Worm (Caenorhabditis elegans) whole organism, young adult: ENCODE data around the gene C08D8.7.

Source experiments
- B0336.3 ChIP-seq: fragments of 200-800 bp; sonication (Bioruptor generic); IDR thresholded peaks from 2 replicates; pipeline ENCODE4 v1.3.6; 2022; ENCODE audit warnings: missing genetic modification characterization, missing compliant biosample characterization
- D2030.7 ChIP-seq: fragments of 200-800 bp; sonication (Bioruptor generic); IDR thresholded peaks from 2 replicates; pipeline ENCODE4 v1.3.6; 2022; ENCODE audit warnings: missing genetic modification reagents, missing genetic modification characterization, missing compliant biosample characterization
- F39B2.1 ChIP-seq: fragments of 200-800 bp; sonication (Bioruptor generic); IDR thresholded peaks from 2 replicates; pipeline ENCODE4 v1.3.6; 2022; ENCODE audit warnings: missing genetic modification reagents, missing genetic modification characterization, missing compliant biosample characterization
- F55B11.4 ChIP-seq: sonication (generic microtip); optimal IDR thresholded peaks from 2 replicates; lab custom pipeline; 2016; ENCODE audit warnings: missing compliant biosample characterization, missing genetic modification characterization, borderline replicate concordance; ENCODE audit not compliant: insufficient read depth
- F57A8.1 ChIP-seq: fragments of 200-800 bp; sonication (Bioruptor generic); optimal IDR thresholded peaks from 2 replicates; lab custom pipeline; 2018; ENCODE audit warnings: mild to moderate bottlenecking, missing genetic modification characterization, moderate library complexity, missing compliant biosample characterization
- Y53F4B.3 ChIP-seq: fragments of 200-800 bp; sonication (Bioruptor generic); IDR thresholded peaks from 2 replicates; pipeline ENCODE4 v1.3.6; 2022; ENCODE audit warnings: missing genetic modification reagents, missing genetic modification characterization, missing compliant biosample characterization
- Y53G8AR.9 ChIP-seq: fragments of 200-800 bp; sonication (Bioruptor generic); conservative IDR thresholded peaks from 2 replicates; pipeline ENCODE4 v1.3.6; 2022; ENCODE audit warnings: missing genetic modification reagents, missing genetic modification characterization, missing compliant biosample characterization
- Y56A3A.18 ChIP-seq: fragments of 200-800 bp; sonication (Bioruptor generic); IDR thresholded peaks from 2 replicates; pipeline ENCODE4 v1.3.6; 2022; ENCODE audit warnings: missing genetic modification reagents, missing genetic modification characterization, missing compliant biosample characterization
- Y79H2A.3 ChIP-seq: fragments of 200-800 bp; sonication (Bioruptor generic); conservative IDR thresholded peaks from 2 replicates; pipeline ENCODE4 v1.3.6; 2022; ENCODE audit warnings: missing genetic modification reagents, missing genetic modification characterization, missing compliant biosample characterization
- attf-3 ChIP-seq: fragments of 200-800 bp; sonication (Bioruptor generic); conservative IDR thresholded peaks from 2 replicates; pipeline ENCODE4 v1.3.6; 2022; ENCODE audit warnings: missing genetic modification reagents, missing genetic modification characterization, missing compliant biosample characterization
- attf-5 ChIP-seq: fragments of 200-800 bp; sonication (Bioruptor generic); optimal IDR thresholded peaks from 2 replicates; lab custom pipeline; 2018; ENCODE audit warnings: mild to moderate bottlenecking, missing genetic modification characterization, missing compliant biosample characterization
- attf-6 ChIP-seq: fragments of 200-800 bp; sonication (Bioruptor generic); IDR thresholded peaks from 2 replicates; pipeline ENCODE4 v1.3.6; 2022; ENCODE audit warnings: missing genetic modification reagents, missing genetic modification characterization, missing compliant biosample characterization
- bed-1 ChIP-seq: fragments of 200-800 bp; sonication (Bioruptor generic); IDR thresholded peaks from 2 replicates; pipeline ENCODE4 v1.3.6; 2022; ENCODE audit warnings: missing genetic modification reagents, missing genetic modification characterization, missing compliant biosample characterization
- cebp-1 ChIP-seq, 2 experiments: fragments of 200-800 bp in 1 of 2; sonication (Bioruptor generic) in 1 of 2; sonication (generic microtip) in 1 of 2; IDR thresholded peaks in 1 of 2; optimal IDR thresholded peaks in 1 of 2; 2 replicates each; pipeline versions ENCODE4 v1.3.6 to Lab custom; 2017 to 2022; ENCODE audit warnings: missing compliant biosample characterization in 2 of 2, missing genetic modification characterization in 2 of 2, mild to moderate bottlenecking in 1 of 2, missing genetic modification reagents in 1 of 2, moderate library complexity in 1 of 2
- cebp-2 ChIP-seq: fragments of 200-800 bp; sonication (Bioruptor generic); IDR thresholded peaks from 2 replicates; pipeline ENCODE4 v1.3.6; 2022; ENCODE audit warnings: missing genetic modification characterization, missing compliant biosample characterization
- ceh-27 ChIP-seq: fragments of 200-800 bp; sonication (Bioruptor generic); optimal IDR thresholded peaks from 2 replicates; lab custom pipeline; 2018; ENCODE audit warnings: mild to moderate bottlenecking, missing genetic modification characterization, moderate library complexity, missing compliant biosample characterization
- ceh-40 ChIP-seq: fragments of 200-800 bp; sonication (Bioruptor generic); IDR thresholded peaks from 2 replicates; pipeline ENCODE4 v1.3.6; 2022; ENCODE audit warnings: missing genetic modification characterization, missing compliant biosample characterization
- ceh-58 ChIP-seq: fragments of 200-800 bp; sonication (Bioruptor generic); IDR thresholded peaks from 2 replicates; pipeline ENCODE4 v1.3.6; 2022; ENCODE audit warnings: missing genetic modification characterization, missing compliant biosample characterization
- ceh-91 ChIP-seq: fragments of 200-800 bp; sonication (Bioruptor generic); IDR thresholded peaks from 2 replicates; pipeline ENCODE4 v1.3.6; 2022; ENCODE audit warnings: missing genetic modification reagents, missing genetic modification characterization, missing compliant biosample characterization
- egl-44 ChIP-seq: fragments of 200-800 bp; sonication (Bioruptor generic); IDR thresholded peaks from 2 replicates; pipeline ENCODE4 v1.3.6; 2022; ENCODE audit warnings: missing genetic modification reagents, missing genetic modification characterization, missing compliant biosample characterization
- hsf-1 ChIP-seq: fragments of 200-800 bp; sonication (Bioruptor generic); IDR thresholded peaks from 2 replicates; pipeline ENCODE4 v1.3.6; 2022; ENCODE audit warnings: missing genetic modification reagents, missing genetic modification characterization, missing compliant biosample characterization
- let-526 ChIP-seq: fragments of 200-800 bp; sonication (Bioruptor generic); IDR thresholded peaks from 2 replicates; pipeline ENCODE4 v1.3.6; 2022; ENCODE audit warnings: missing genetic modification reagents, missing genetic modification characterization, missing compliant biosample characterization
- madf-10 ChIP-seq: sonication (generic microtip); optimal IDR thresholded peaks from 2 replicates; lab custom pipeline; 2016; ENCODE audit warnings: mild to moderate bottlenecking, missing genetic modification characterization, missing compliant biosample characterization
- madf-3 ChIP-seq: fragments of 200-800 bp; sonication (Bioruptor generic); IDR thresholded peaks from 2 replicates; pipeline ENCODE4 v1.3.6; 2022; ENCODE audit warnings: missing genetic modification reagents, missing genetic modification characterization, missing compliant biosample characterization
- madf-8 ChIP-seq: fragments of 200-800 bp; sonication (Bioruptor generic); conservative IDR thresholded peaks from 2 replicates; pipeline ENCODE4 v1.3.6; 2022; ENCODE audit warnings: missing genetic modification reagents, missing genetic modification characterization, missing compliant biosample characterization
- mcd-1 ChIP-seq: fragments of 200-800 bp; sonication (Bioruptor generic); IDR thresholded peaks from 2 replicates; pipeline ENCODE4 v1.3.6; 2022; ENCODE audit warnings: missing genetic modification reagents, missing genetic modification characterization, missing compliant biosample characterization
- nhr-80 ChIP-seq: sonication (generic microtip); optimal IDR thresholded peaks from 2 replicates; lab custom pipeline; 2016; ENCODE audit warnings: missing genetic modification characterization, missing compliant biosample characterization
- nhr-90 ChIP-seq: sonication (generic microtip); optimal IDR thresholded peaks from 2 replicates; lab custom pipeline; 2016; ENCODE audit warnings: missing genotype, mild to moderate bottlenecking, missing genetic modification characterization, missing compliant biosample characterization
- pbrm-1 ChIP-seq: fragments of 200-800 bp; sonication (Bioruptor generic); IDR thresholded peaks from 2 replicates; pipeline ENCODE4 v1.3.6; 2022; ENCODE audit warnings: missing genetic modification reagents, missing genetic modification characterization, missing compliant biosample characterization
- repo-1 ChIP-seq: sonication (generic microtip); optimal IDR thresholded peaks from 2 replicates; lab custom pipeline; 2017; ENCODE audit warnings: mild to moderate bottlenecking, missing genetic modification characterization, missing compliant biosample characterization
- tlf-1 ChIP-seq: fragments of 200-800 bp; sonication (Bioruptor generic); optimal IDR thresholded peaks from 2 replicates; lab custom pipeline; 2018; ENCODE audit warnings: mild to moderate bottlenecking, missing genetic modification characterization, missing compliant biosample characterization
- unc-130 ChIP-seq: sonication (generic microtip); optimal IDR thresholded peaks from 2 replicates; lab custom pipeline; 2016; ENCODE audit warnings: missing genetic modification reagents, missing genetic modification characterization, missing compliant biosample characterization
- unc-62 ChIP-seq: fragments of 150-350 bp; optimal IDR thresholded peaks from 2 replicates; lab custom pipeline; 2014; ENCODE audit warnings: missing biosample characterization, missing genetic modification reagents, missing genetic modification characterization
- xnd-1 ChIP-seq: sonication (generic microtip); optimal IDR thresholded peaks from 2 replicates; lab custom pipeline; 2016; ENCODE audit warnings: missing genotype, missing genetic modification reagents, missing genetic modification characterization, missing compliant biosample characterization
- ztf-25 ChIP-seq: fragments of 200-800 bp; sonication (Bioruptor generic); IDR thresholded peaks from 2 replicates; pipeline ENCODE4 v1.3.6; 2022; ENCODE audit warnings: missing genetic modification reagents, missing genetic modification characterization, missing compliant biosample characterization

C08D8.7 gene

DNA sequence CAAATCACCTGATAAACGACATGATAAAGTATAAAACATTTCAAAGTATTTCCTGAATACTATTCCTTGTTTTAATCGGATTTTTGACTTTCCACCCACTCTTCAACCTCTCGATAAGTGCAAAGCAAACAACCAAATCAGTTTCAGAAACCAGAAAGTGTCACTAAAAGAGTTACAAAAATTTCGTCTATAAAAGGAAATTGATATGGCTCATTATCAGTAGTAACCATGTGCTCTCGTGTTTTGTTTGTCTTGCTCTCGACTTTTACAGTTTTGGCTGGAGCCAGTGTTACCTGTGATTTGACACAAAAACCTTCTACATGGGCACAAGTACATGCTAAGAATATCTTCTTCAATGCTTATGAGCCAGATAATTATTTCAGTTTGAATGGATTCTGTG is 42.7 kb downstream of the C08D8.7 start, which contains the start of gene F52E1.14 (continued):
- TF ChIP-seq ceh-58 (GFP tag; lab: Robert Waterston, UW) = no peak
- TF ChIP-seq unc-62 (GFP tag; lab: Kevin White, UChicago) = no peak
- TF ChIP-seq Y53F4B.3 (GFP tag; lab: Robert Waterston, UW) = no peak

DNA sequence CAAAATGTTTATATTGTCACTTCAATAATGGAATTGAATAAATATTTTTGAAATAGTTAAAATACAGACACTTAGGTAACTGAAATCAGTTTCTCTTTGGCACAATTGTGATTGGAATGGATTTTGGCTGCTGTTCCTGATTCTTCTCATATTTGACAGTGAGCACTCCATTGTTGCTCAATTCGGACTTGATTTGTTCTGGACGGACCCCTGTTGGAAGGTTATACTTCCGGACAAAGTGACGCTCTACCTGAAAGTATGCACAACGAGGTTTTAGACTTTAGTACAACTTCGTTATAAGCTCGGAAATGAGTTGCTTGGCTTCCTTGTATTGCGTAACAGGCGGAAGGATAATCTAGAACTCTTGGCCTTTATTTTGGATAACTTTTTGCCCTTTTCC is 43.8 kb downstream of the C08D8.7 start:
- TF ChIP-seq madf-3 (GFP tag; lab: Robert Waterston, UW) (no peak), B0336.3 (GFP tag; lab: Robert Waterston, UW) (peak; percentile 57; the same call in 1 of the 2 replicates), Y53G8AR.9 (GFP tag; lab: Robert Waterston, UW) (peak; percentile 68; the same call in 1 of the 2 replicates), Y56A3A.18 (GFP tag; lab: Robert Waterston, UW) (peak; percentile 30; the same call in 1 of the 2 replicates), attf-6 (GFP tag; lab: Robert Waterston, UW) (no peak), mcd-1 (GFP tag; lab: Robert Waterston, UW) (no peak), bed-1 (GFP tag; lab: Robert Waterston, UW) (0 out of 2 replicates have a peak, but pooled peaks have one; percentile 6), ceh-40 (GFP tag; lab: Robert Waterston, UW) (peak; percentile 6; the same call in 1 of the 2 replicates), nhr-90 (peak; percentile 70), cebp-2 (GFP tag; lab: Robert Waterston, UW) (0 out of 2 replicates have a peak, but pooled peaks have one; percentile 23)

DNA sequence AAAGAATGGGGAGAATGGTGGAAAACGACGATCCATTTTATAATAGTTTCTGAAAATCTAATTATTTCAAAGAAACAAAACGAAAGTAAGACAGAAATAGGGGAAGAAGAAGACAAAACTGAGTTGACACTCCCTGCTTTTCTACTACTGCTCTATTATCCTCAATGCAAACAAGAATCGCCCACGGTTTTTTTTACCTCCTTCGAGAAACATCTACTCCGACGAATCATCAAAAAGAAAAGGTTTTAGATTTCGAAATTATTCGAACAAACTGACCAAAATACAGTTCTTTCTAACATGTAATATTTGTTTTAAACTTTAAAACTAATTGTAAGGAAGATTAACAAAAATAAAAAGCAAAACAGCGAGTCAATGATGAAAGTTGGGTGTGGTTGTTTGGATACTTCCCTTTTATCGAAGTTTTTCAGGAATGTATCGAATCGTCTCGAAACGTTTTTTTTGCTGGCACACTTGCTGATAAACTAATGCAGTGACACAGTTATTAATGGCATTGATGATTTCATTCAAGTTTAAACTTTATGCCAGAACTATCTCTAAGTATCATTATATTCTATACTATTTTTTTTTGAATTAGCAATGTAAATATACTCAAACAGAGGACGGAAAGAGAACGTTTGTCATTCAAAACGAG is 45.0 kb downstream of the C08D8.7 start, which contains the start of gene hsp-17:
hsp-17 (minus strand) TSS at position 51 of the 652 bp plus-strand sequence.
- TF ChIP-seq egl-44 (GFP tag; lab: Robert Waterston, UW) = no peak
- TF ChIP-seq nhr-80 = peak; percentile 25
- TF ChIP-seq tlf-1 = no peak
- TF ChIP-seq madf-10 (tag; lab: Kevin White, UChicago) = no peak
- TF ChIP-seq attf-3 = no peak
- TF ChIP-seq F57A8.1 (GFP tag; lab: Kevin White, UChicago) = no peak
- TF ChIP-seq, all 124 proteins: peak for 1

DNA sequence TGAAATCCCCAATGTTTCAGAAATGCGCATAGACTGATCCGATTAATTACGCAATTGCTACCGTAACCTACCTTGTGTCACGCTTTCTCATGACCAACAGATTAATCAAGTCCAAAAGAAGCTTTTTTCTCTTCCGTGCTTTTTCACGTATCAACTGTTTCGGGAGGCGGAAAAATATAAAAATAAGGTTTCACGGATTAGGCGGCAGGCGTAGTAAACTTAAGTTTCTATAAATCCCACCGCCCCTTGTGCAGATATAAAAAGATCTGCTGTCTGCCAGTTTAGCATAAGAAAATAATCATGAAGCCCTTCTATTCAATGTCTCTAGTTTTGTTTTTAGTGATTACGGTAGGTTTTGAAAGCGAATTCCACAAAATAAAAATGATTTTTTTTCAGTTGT is 46.0 kb downstream of the C08D8.7 start, which contains the start of gene gcy-7:
gcy-7 (plus strand) TSS at position 301 of the 400 bp plus-strand sequence.
- TF ChIP-seq attf-5 (GFP tag; lab: Kevin White, UChicago) = no peak
- no peak for TF ChIP-seq F39B2.1 (GFP tag; lab: Robert Waterston, UW)
- no peak for TF ChIP-seq madf-8 (GFP tag; lab: Robert Waterston, UW)
- no peak for TF ChIP-seq D2030.7 (GFP tag; lab: Robert Waterston, UW)
- TF ChIP-seq hsf-1 (GFP tag; lab: Robert Waterston, UW) = no peak
- no peak for TF ChIP-seq let-526 (GFP tag; lab: Robert Waterston, UW)
- no peak for TF ChIP-seq pbrm-1 (GFP tag; lab: Robert Waterston, UW)
- TF ChIP-seq xnd-1 (tag; lab: Kevin White, UChicago) = no peak
- TF ChIP-seq repo-1 (tag; lab: Kevin White, UChicago) = no peak
- TF ChIP-seq F55B11.4 = no peak
- TF ChIP-seq ztf-25 (GFP tag; lab: Robert Waterston, UW) = no peak
- TF ChIP-seq Y53F4B.3 (GFP tag; lab: Robert Waterston, UW) = no peak
- TF ChIP-seq unc-130 (GFP tag; lab: Kevin White, UChicago) = no peak
- no peak for TF ChIP-seq ceh-91
- TF ChIP-seq cebp-1 (GFP tag; IDR thresholded peaks at IDR 0.05; lab: Robert Waterston, UW) = no peak
- TF ChIP-seq cebp-1 (tag; optimal IDR thresholded peaks at IDR 0.05; lab: Kevin White, UChicago) = no peak
- no peak for TF ChIP-seq Y79H2A.3 (GFP tag; lab: Robert Waterston, UW)
- TF ChIP-seq ceh-27 (GFP tag; lab: Kevin White, UChicago) = no peak
- TF ChIP-seq, all 124 proteins: peak for 0
